Worm (Caenorhabditis elegans): ENCODE data around the gene Y62H9A.10.

The Y62H9A.10 gene

DNA sequence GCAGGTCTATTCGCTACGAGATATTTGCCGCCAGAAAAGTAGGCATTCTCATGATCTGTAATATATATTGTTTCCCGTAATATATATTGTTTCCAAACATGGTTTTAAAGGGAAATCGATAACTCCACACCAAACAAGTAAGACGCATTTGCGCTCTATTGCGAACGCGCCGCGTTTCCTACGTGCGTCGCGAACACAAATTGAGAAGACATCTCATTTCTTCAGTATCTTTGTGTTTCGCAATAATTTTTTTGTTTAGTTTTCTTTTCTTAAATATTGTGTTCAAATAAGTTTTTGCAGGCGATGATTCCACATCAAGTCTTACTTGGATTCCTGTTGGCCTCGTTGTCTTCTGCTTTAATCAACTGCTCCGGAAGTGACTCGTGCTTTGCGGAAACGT, 37.5 kb downstream of the Y62H9A.10 start, which contains the start of gene F54F7.6:
Gene F54F7.6 (plus strand): TSS at position 301 of the 400 bp plus-strand sequence.
- no peak for TF ChIP-seq ceh-83 (GFP tag; optimal IDR thresholded peaks at IDR 0.05)

DNA sequence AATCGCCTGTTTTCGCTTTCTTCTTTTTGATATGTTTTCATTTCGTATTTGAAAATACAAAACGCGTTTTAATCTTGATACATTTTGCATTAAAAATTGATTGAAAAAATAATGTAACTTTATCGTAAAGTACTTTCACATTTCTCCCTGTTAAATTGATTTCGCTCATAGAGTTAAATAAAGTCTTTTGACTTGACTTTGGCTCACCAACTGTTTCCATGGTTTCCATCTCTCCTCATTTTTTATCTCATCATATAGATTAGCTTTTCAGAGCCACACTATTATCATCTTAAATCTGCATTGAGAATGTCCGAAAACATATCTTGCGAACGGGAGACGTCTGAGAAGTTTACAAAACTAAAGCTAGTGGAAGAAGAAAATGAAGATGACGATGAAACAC, 39.3 kb downstream of the Y62H9A.10 start, which contains the start of gene F54F7.10:
Gene F54F7.10 (plus strand): TSS at position 301 of the 400 bp plus-strand sequence.
- no peak for TF ChIP-seq sem-2 (GFP tag; optimal IDR thresholded peaks at IDR 0.05)
- TF ChIP-seq blmp-1 (tag; optimal IDR thresholded peaks at IDR 0.05) = no peak
- TF ChIP-seq ceh-43 (GFP tag; optimal IDR thresholded peaks at IDR 0.05) = no peak
- no peak for TF ChIP-seq nhr-76 (tag; optimal IDR thresholded peaks at IDR 0.05)
- no peak for TF ChIP-seq lin-32 (GFP tag; optimal IDR thresholded peaks at IDR 0.05)
- TF ChIP-seq ceh-39 (tag; optimal IDR thresholded peaks at IDR 0.05) = no peak
- no peak for TF ChIP-seq elt-1 (tag; optimal IDR thresholded peaks at IDR 0.05; ENCODE audit: borderline replicate concordance, insufficient read depth)
- no peak for TF ChIP-seq unc-39 (tag; optimal IDR thresholded peaks at IDR 0.05)
- TF ChIP-seq pha-4 (tag; optimal IDR thresholded peaks at IDR 0.05) = no peak
- no peak for TF ChIP-seq lsy-2 (tag; optimal IDR thresholded peaks at IDR 0.05)
- no peak for TF ChIP-seq nhr-237 (tag; optimal IDR thresholded peaks at IDR 0.05)
- TF ChIP-seq bed-3 (GFP tag; optimal IDR thresholded peaks at IDR 0.05) = no peak
- TF ChIP-seq nhr-2 (tag; optimal IDR thresholded peaks at IDR 0.05) = no peak

DNA sequence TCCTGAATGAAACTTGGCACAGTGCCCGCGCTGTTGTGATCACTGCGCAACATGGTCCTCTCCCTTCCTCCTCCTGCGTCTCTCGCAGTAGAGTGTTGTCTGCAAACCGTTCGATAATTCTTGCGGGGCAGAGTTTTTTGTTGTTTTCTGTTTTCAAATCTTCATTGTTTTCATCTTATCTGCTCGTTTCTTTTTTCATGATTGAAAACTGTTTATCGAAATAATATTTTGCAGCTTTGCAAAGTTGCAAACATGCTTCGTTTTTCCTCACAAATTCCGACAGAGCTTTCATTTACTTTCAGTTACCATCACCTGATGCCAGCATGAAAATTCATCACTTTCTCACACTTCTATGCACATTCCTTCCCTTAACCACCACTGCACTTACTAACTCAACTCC, 45.4 kb downstream of the Y62H9A.10 start, which contains the start of gene mes-1:
Gene mes-1 (plus strand): TSS at position 301 of the 400 bp plus-strand sequence.
- no peak for TF ChIP-seq cnd-1 (tag; optimal IDR thresholded peaks at IDR 0.05)
- no peak for TF ChIP-seq ceh-43 (GFP tag; optimal IDR thresholded peaks at IDR 0.05)
- TF ChIP-seq nhr-12 (tag; optimal IDR thresholded peaks at IDR 0.05) = no peak
- TF ChIP-seq hlh-1 (tag; optimal IDR thresholded peaks at IDR 0.05) = no peak
- TF ChIP-seq tbx-8 (GFP tag; optimal IDR thresholded peaks at IDR 0.05) = no peak
- TF ChIP-seq elt-1 (tag; optimal IDR thresholded peaks at IDR 0.05; ENCODE audit: borderline replicate concordance, insufficient read depth) = no peak
- no peak for TF ChIP-seq nhr-28 (tag; optimal IDR thresholded peaks at IDR 0.05)
- TF ChIP-seq lin-32 (GFP tag; optimal IDR thresholded peaks at IDR 0.05) = no peak
- no peak for TF ChIP-seq mls-2 (tag; optimal IDR thresholded peaks at IDR 0.05)
- no peak for TF ChIP-seq lsy-2 (tag; optimal IDR thresholded peaks at IDR 0.05)

DNA sequence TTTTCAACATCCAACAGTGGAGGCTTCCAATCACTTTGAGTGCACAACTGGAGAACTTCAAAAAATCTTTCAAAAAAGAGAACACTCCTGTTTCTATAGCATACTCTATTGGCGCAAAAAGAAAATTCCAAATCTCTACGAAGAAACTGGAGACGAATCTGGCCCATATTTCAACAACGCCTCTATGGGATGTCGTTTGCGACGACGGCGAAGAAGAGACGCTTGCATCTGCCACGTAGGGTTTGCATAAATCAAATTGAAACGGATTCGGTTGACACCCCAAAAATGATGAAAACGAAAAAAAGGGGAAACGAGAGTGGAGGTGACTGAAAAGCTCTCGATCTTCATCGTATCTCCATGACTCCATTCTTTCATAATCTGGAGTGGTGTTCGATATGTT, 46.3 kb downstream of the Y62H9A.10 start:
- no peak for TF ChIP-seq ham-2 (GFP tag; optimal IDR thresholded peaks at IDR 0.05)
- TF ChIP-seq mep-1 (tag; optimal IDR thresholded peaks at IDR 0.05) = no peak
- no peak for TF ChIP-seq ztf-11 (tag; optimal IDR thresholded peaks at IDR 0.05)
- TF ChIP-seq unc-62 (GFP tag; optimal IDR thresholded peaks at IDR 0.05) = no peak
- TF ChIP-seq zip-8 (tag; optimal IDR thresholded peaks at IDR 0.05) = no peak
- no peak for TF ChIP-seq unc-39 (tag; optimal IDR thresholded peaks at IDR 0.05)
- TF ChIP-seq drap-1 (GFP tag; optimal IDR thresholded peaks at IDR 0.05) = no peak
- TF ChIP-seq bed-3 (GFP tag; optimal IDR thresholded peaks at IDR 0.05) = no peak
- no peak for TF ChIP-seq pha-4 (tag; optimal IDR thresholded peaks at IDR 0.05)

DNA sequence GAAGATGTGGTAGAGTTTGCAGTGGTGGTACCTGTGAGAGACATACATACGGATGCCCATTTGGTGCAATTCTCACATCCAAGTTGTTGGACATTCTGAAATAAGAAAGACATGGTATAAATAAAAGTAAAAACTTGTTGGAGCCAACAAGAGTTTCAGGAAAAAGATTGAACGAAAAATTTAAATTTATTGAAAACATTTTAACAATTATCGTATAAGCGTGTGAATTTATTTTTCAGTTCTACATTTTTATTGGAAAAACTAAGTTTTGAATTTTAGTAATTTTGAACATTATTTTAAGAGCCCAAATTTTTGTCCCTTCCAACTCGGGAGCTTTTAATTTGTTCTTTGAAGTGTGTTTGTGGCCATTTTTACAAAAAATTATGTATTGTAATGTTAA, 47.7 kb downstream of the Y62H9A.10 start, which contains the start of gene F54F7.8:
Gene F54F7.8 (minus strand): TSS at position 101 of the 400 bp plus-strand sequence.
- TF ChIP-seq hlh-1 (tag; optimal IDR thresholded peaks at IDR 0.05) (no peak), lsy-2 (tag; optimal IDR thresholded peaks at IDR 0.05) (no peak), pha-4 (tag; optimal IDR thresholded peaks at IDR 0.05) (no peak), zip-8 (tag; optimal IDR thresholded peaks at IDR 0.05) (no peak), unc-62 (GFP tag; optimal IDR thresholded peaks at IDR 0.05) (no peak), unc-120 (tag; optimal IDR thresholded peaks at IDR 0.05; ENCODE audit: poor library complexity, severe bottlenecking) (no peak), sem-2 (GFP tag; optimal IDR thresholded peaks at IDR 0.05) (no peak), lin-13 (tag; optimal IDR thresholded peaks at IDR 0.05) (no peak), nhr-237 (tag; optimal IDR thresholded peaks at IDR 0.05) (no peak), elt-3 (tag; optimal IDR thresholded peaks at IDR 0.05) (no peak)

DNA sequence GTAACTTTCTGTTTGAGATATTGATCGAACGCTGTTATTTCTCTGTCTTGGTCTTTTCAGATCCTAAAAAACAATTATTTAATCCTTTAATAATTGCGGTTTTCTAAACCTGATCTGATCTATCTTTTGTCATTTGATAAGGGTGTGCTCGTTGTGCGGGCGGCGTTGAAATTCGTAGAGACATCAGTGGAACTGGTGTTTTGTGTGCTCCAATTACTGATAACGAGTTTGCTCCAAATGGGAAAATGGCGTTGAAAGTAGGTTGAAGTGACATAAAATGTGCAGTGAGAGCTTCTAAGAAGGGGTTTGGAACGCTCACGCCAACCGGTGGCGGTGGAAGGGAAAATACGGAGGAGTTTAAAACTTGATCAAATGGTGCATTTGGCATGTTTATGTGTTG, 48.1 kb downstream of the Y62H9A.10 start:
- no peak for TF ChIP-seq ztf-11 (tag; optimal IDR thresholded peaks at IDR 0.05)
- no peak for TF ChIP-seq drap-1 (GFP tag; optimal IDR thresholded peaks at IDR 0.05)
- TF ChIP-seq sptf-1 (tag; optimal IDR thresholded peaks at IDR 0.05) = no peak
- no peak for TF ChIP-seq cnd-1 (tag; optimal IDR thresholded peaks at IDR 0.05)
- TF ChIP-seq ham-2 (GFP tag; optimal IDR thresholded peaks at IDR 0.05) = no peak
- TF ChIP-seq ceh-43 (GFP tag; optimal IDR thresholded peaks at IDR 0.05) = no peak
- no peak for TF ChIP-seq mls-2 (tag; optimal IDR thresholded peaks at IDR 0.05)
- TF ChIP-seq elt-3 (tag; optimal IDR thresholded peaks at IDR 0.05) = no peak
- TF ChIP-seq lin-13 (tag; optimal IDR thresholded peaks at IDR 0.05) = no peak
- TF ChIP-seq ceh-83 (GFP tag; optimal IDR thresholded peaks at IDR 0.05) = no peak
- no peak for TF ChIP-seq zip-8 (tag; optimal IDR thresholded peaks at IDR 0.05)
- no peak for TF ChIP-seq sem-2 (GFP tag; optimal IDR thresholded peaks at IDR 0.05)
- no peak for TF ChIP-seq elt-1 (tag; optimal IDR thresholded peaks at IDR 0.05; ENCODE audit: borderline replicate concordance, insufficient read depth)
- no peak for TF ChIP-seq M03D4.4 (tag; optimal IDR thresholded peaks at IDR 0.05)
